ENCODE assay signal across 3 fruit fly cellular contexts in the genomic region with DNA sequence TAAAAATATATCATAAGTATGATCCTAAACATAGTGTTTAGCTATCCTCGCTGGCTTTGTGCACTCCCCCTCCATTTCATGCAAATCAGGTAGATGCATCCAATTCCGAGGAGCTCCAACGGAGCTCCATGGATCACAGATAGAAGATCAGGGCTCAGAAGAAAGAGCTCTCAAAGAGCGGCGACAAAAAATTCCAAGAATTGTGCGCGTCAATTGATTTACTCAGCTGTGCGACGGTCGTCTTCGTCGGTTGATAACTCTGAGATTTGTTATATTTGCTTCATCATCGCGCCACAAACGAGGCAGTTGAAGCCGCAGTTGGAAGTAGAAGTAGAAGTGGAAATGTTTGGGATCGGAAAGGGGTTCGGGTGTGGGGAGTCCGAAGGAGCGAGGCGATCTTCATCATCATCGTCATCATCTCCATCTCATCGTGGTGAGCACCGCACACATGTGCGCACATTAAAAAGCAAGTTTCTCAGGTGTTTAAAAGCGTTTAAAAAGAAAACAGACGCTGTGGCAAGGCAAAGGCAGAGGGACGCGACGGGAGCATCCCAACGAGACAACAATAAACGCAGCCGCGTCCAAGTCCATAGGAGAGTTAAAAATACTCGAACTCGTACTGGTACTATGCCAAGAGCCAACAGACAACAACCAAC.
TF ChIP-seq lines count a peak whose summit lies in the region.

No protein-coding gene starts in this region.

- TF ChIP-seq CTCF in whole organism, embryonic (GFP tag; optimal IDR thresholded peaks at IDR 0.05; lab: Kevin White, UChicago): no peak

TF ChIP-seq in whole organism, embryonic, 481 proteins besides CTCF, POLR2A, EP300 and RAD21:
- TF ChIP-seq twi (tag; optimal IDR thresholded peaks at IDR 0.05; lab: Kevin White, UChicago): peak; percentile 32
- no peak; the same call in 2 of the 3 replicates for TF ChIP-seq knrl (GFP tag; IDR thresholded peaks at IDR 0.05; lab: Robert Waterston, UW; ENCODE audit: partially characterized antibody)
- TF ChIP-seq pros (GFP tag; optimal IDR thresholded peaks at IDR 0.05; lab: Kevin White, UChicago): peak; percentile 36
- no peak for TF ChIP-seq E2f1 (GFP tag; IDR thresholded peaks at IDR 0.05; lab: Robert Waterston, UW)
- no peak for TF ChIP-seq lmd (GFP tag; IDR thresholded peaks at IDR 0.05; lab: Robert Waterston, UW)
- no peak for TF ChIP-seq CG3726 (GFP tag; IDR thresholded peaks at IDR 0.05; lab: Robert Waterston, UW)
- TF ChIP-seq CG2199 (GFP tag; IDR thresholded peaks at IDR 0.05; lab: Robert Waterston, UW): 0 out of 3 replicates have a peak, but pooled peaks have one; percentile 53
- TF ChIP-seq CG7357 (GFP tag; IDR thresholded peaks at IDR 0.05; lab: Robert Waterston, UW): no peak
- TF ChIP-seq ems (GFP tag; optimal IDR thresholded peaks at IDR 0.05; lab: Kevin White, UChicago): no peak
- peak; percentile 12 for TF ChIP-seq CG13894 (tag; optimal IDR thresholded peaks at IDR 0.05; lab: Kevin White, UChicago)
- no peak for TF ChIP-seq CG31365 (tag; optimal IDR thresholded peaks at IDR 0.05; lab: Kevin White, UChicago)
- TF ChIP-seq CG1603 (tag; optimal IDR thresholded peaks at IDR 0.05; lab: Kevin White, UChicago): no peak
- no peak for TF ChIP-seq schlank (tag; optimal IDR thresholded peaks at IDR 0.05; lab: Kevin White, UChicago)
- TF ChIP-seq kni (GFP tag; optimal IDR thresholded peaks at IDR 0.05; lab: Kevin White, UChicago): peak; percentile 2
- no peak for TF ChIP-seq CG1792 (GFP tag; optimal IDR thresholded peaks at IDR 0.05; lab: Kevin White, UChicago)
- TF ChIP-seq sens (GFP tag; lab: Kevin White, UChicago): peak; percentile 46
- TF ChIP-seq bigmax (GFP tag; optimal IDR thresholded peaks at IDR 0.05; lab: Kevin White, UChicago): no peak
- TF ChIP-seq Stat92E (GFP tag; optimal IDR thresholded peaks at IDR 0.05; lab: Kevin White, UChicago): peak in 1 of 3 experiments; percentile 95
- TF ChIP-seq chm (GFP tag; IDR thresholded peaks at IDR 0.05; lab: Robert Waterston, UW): 0 out of 2 replicates have a peak, but pooled peaks have one; percentile 18
- TF ChIP-seq CG12769 (tag; optimal IDR thresholded peaks at IDR 0.05; lab: Kevin White, UChicago): peak; percentile 52
- 0 out of 3 replicates have a peak, but pooled peaks have one; percentile 54 for TF ChIP-seq CG6175 (GFP tag; IDR thresholded peaks at IDR 0.05; lab: Robert Waterston, UW)
- TF ChIP-seq crol (GFP tag; IDR thresholded peaks at IDR 0.05; lab: Robert Waterston, UW): peak; percentile 41; the same call in 1 of the 2 replicates
- TF ChIP-seq CG10543 (GFP tag; optimal IDR thresholded peaks at IDR 0.05; lab: Kevin White, UChicago): peak; percentile 4
- TF ChIP-seq sna (GFP tag; IDR thresholded peaks at IDR 0.05; lab: Robert Waterston, UW; ENCODE audit: partially characterized antibody): no peak
- TF ChIP-seq CG11695 (GFP tag; IDR thresholded peaks at IDR 0.05; lab: Robert Waterston, UW): no peak
- TF ChIP-seq CG17385 (GFP tag; optimal IDR thresholded peaks at IDR 0.05; lab: Kevin White, UChicago): no peak
TF ChIP-seq in whole organism, embryonic: peak in this region for 12.

TF ChIP-seq in whole organism, prepupa, 60 proteins besides CTCF, POLR2A, EP300 and RAD21:
- TF ChIP-seq CG10669 (GFP tag; optimal IDR thresholded peaks at IDR 0.05; lab: Kevin White, UChicago): no peak
- no peak for TF ChIP-seq vri (GFP tag; optimal IDR thresholded peaks at IDR 0.05; lab: Kevin White, UChicago)
- peak; percentile 1 for TF ChIP-seq svp (GFP tag; lab: Kevin White, UChicago)
- no peak for TF ChIP-seq Ets96B (tag; optimal IDR thresholded peaks at IDR 0.05; lab: Kevin White, UChicago)
- no peak for TF ChIP-seq Ets21C (GFP tag; optimal IDR thresholded peaks at IDR 0.05; lab: Kevin White, UChicago)
TF ChIP-seq in whole organism, prepupa: peak in this region for 1.

TF ChIP-seq in whole organism, pupa, 21 proteins besides CTCF, POLR2A, EP300 and RAD21:
- no peak for TF ChIP-seq rn (GFP tag; IDR thresholded peaks at IDR 0.05; lab: Robert Waterston, UW)
- TF ChIP-seq EcR (GFP tag; optimal IDR thresholded peaks at IDR 0.05; lab: Kevin White, UChicago): peak; percentile 83
- TF ChIP-seq CG10348 (GFP tag; IDR thresholded peaks at IDR 0.05; lab: Robert Waterston, UW): no peak
